Worm (Caenorhabditis elegans) whole organism, late embryonic: Measurements from ENCODE around the gene ZK418.5.

Experiments
- ama-1 ChIP-seq: fragments of 150-350 bp; optimal IDR thresholded peaks from 2 replicates; lab custom pipeline; 2014
- dve-1 ChIP-seq: sonication (generic microtip); optimal IDR thresholded peaks from 2 replicates; lab custom pipeline; 2017; ENCODE audit warnings: antibody characterized with exemption, mild to moderate bottlenecking, missing genetic modification characterization, missing compliant biosample characterization
- fkh-10 ChIP-seq: fragments of 150-350 bp; optimal IDR thresholded peaks from 2 replicates; lab custom pipeline; 2014; ENCODE audit warnings: missing biosample characterization, missing genetic modification reagents, missing genetic modification characterization
- hlh-30 ChIP-seq: sonication (generic microtip); optimal IDR thresholded peaks from 2 replicates; lab custom pipeline; 2017; ENCODE audit warnings: antibody characterized with exemption, missing genetic modification characterization, missing compliant biosample characterization; ENCODE audit not compliant: insufficient read depth
- nfya-1 ChIP-seq: sonication (generic microtip); optimal IDR thresholded peaks from 2 replicates; lab custom pipeline; 2017; ENCODE audit warnings: missing genetic modification characterization, mild to moderate bottlenecking, missing compliant biosample characterization, antibody characterized with exemption, moderate library complexity
- nhr-11 ChIP-seq: fragments of 150-350 bp; optimal IDR thresholded peaks from 2 replicates; lab custom pipeline; 2014; ENCODE audit warnings: missing biosample characterization, missing genetic modification characterization
- npax-4 ChIP-seq: sonication (generic microtip); optimal IDR thresholded peaks from 2 replicates; lab custom pipeline; 2016; ENCODE audit warnings: missing genetic modification characterization, missing compliant biosample characterization
- unc-3 ChIP-seq, 2 experiments: fragments of 200-800 bp in 1 of 2; sonication (Bioruptor generic) in 1 of 2; sonication (generic microtip) in 1 of 2; conservative IDR thresholded peaks in 1 of 2; optimal IDR thresholded peaks in 1 of 2; 2 replicates each; pipeline versions ENCODE4 v1.3.6 to Lab custom; 2016 to 2022; ENCODE audit warnings: missing compliant biosample characterization in 2 of 2, missing genetic modification characterization in 2 of 2, missing genetic modification reagents in 1 of 2

- TF ChIP-seq nfya-1 (tag; lab: Kevin White, UChicago) (no peak), fkh-10 (GFP tag; lab: Kevin White, UChicago) (no peak), dve-1 (no peak), npax-4 (tag; lab: Kevin White, UChicago) (no peak), nhr-11 (tag; lab: Kevin White, UChicago) (no peak), ama-1 (lab: Kevin White, UChicago) (no peak), hlh-30 (tag; lab: Kevin White, UChicago) (no peak), unc-3 (GFP tag; conservative IDR thresholded peaks at IDR 0.05; lab: Robert Waterston, UW) (no peak), unc-3 (tag; optimal IDR thresholded peaks at IDR 0.05; lab: Kevin White, UChicago) (no peak)
Measured at ce11 chrIII:7091042-7091441, 17.4 kb upstream of the ZK418.5 start, which contains the start of gene ZK418.2.
